Fruit fly (Drosophila melanogaster) whole organism, embryonic: ENCODE data around the gene CG6149.

ENCODE experiments used
- Aef1 ChIP-seq: fragments of 200-800 bp; sonication (Bioruptor generic); IDR thresholded peaks from 3 replicates; pipeline ENCODE4 v1.3.6; 2022; ENCODE audit warnings: missing biosample characterization, missing genetic modification characterization
- Awh ChIP-seq: fragments of 200-800 bp; sonication (Bioruptor generic); IDR thresholded peaks from 2 replicates; pipeline ENCODE4, ENCODE4 v1.3.6; 2022; ENCODE audit warnings: missing biosample characterization, missing genetic modification characterization
- CG10267 ChIP-seq: fragments of 200-800 bp; sonication (Bioruptor generic); optimal IDR thresholded peaks from 2 replicates; lab custom pipeline; 2018; ENCODE audit warnings: missing biosample characterization, mild to moderate bottlenecking, missing genetic modification characterization, moderate library complexity
- CG10431 ChIP-seq: fragments of 200-800 bp; sonication (Bioruptor generic); optimal IDR thresholded peaks from 3 replicates; lab custom pipeline; 2018; ENCODE audit warnings: missing biosample characterization, mild to moderate bottlenecking, missing genetic modification characterization
- CG10565 ChIP-seq: fragments of 200-800 bp; sonication (Bioruptor generic); optimal IDR thresholded peaks from 3 replicates; lab custom pipeline; 2016; ENCODE audit warnings: missing biosample characterization, mild to moderate bottlenecking, missing genetic modification characterization
- CG11093 ChIP-seq: fragments of 200-800 bp; sonication (Bioruptor generic); IDR thresholded peaks from 3 replicates; pipeline ENCODE4 v1.3.6; 2022; ENCODE audit warnings: missing biosample characterization, missing genetic modification characterization
- CG11247 ChIP-seq: fragments of 200-800 bp; sonication (Bioruptor generic); IDR thresholded peaks from 2 replicates; pipeline ENCODE4 v1.3.6; 2022; ENCODE audit warnings: missing biosample characterization, missing genetic modification characterization
- CG12769 ChIP-seq: fragments of 200-800 bp; sonication (Bioruptor generic); optimal IDR thresholded peaks from 2 replicates; lab custom pipeline; 2019; ENCODE audit warnings: missing biosample characterization, mild to moderate bottlenecking, missing genetic modification characterization, moderate library complexity
- CG12942 ChIP-seq: fragments of 200-800 bp; sonication (Bioruptor generic); optimal IDR thresholded peaks from 3 replicates; lab custom pipeline; 2016; ENCODE audit warnings: missing biosample characterization, missing genetic modification characterization
- CG13624 ChIP-seq: fragments of 200-800 bp; sonication (Bioruptor generic); optimal IDR thresholded peaks from 2 replicates; lab custom pipeline; 2016; ENCODE audit warnings: missing biosample characterization, missing genetic modification characterization
- CG14050 ChIP-seq: fragments of 200-800 bp; sonication (Bioruptor generic); IDR thresholded peaks from 3 replicates; pipeline ENCODE4 v1.3.6; 2022; ENCODE audit warnings: missing biosample characterization, missing genetic modification characterization
- CG16813 ChIP-seq: fragments of 200-800 bp; sonication (Bioruptor generic); IDR thresholded peaks from 3 replicates; pipeline ENCODE4 v1.3.6; 2022; ENCODE audit warnings: missing biosample characterization, missing genetic modification characterization; ENCODE audit not compliant: partially characterized antibody
- CG17359 ChIP-seq: fragments of 200-800 bp; sonication (Bioruptor generic); optimal IDR thresholded peaks from 3 replicates; lab custom pipeline; 2018; ENCODE audit warnings: missing biosample characterization, mild to moderate bottlenecking, missing genetic modification characterization, moderate library complexity
- CG17802 ChIP-seq: fragments of 200-800 bp; sonication (Bioruptor generic); optimal IDR thresholded peaks from 2 replicates; lab custom pipeline; 2018; ENCODE audit warnings: missing biosample characterization, mild to moderate bottlenecking, missing genetic modification characterization, moderate library complexity
- CG18011 ChIP-seq: fragments of 200-800 bp; sonication (Bioruptor generic); optimal IDR thresholded peaks from 2 replicates; lab custom pipeline; 2017; ENCODE audit warnings: missing biosample characterization, missing genetic modification characterization, mild to moderate bottlenecking, moderate library complexity, missing genotype
- CG2120 ChIP-seq: fragments of 200-800 bp; sonication (Bioruptor generic); optimal IDR thresholded peaks from 3 replicates; lab custom pipeline; 2016; ENCODE audit warnings: missing biosample characterization, missing genetic modification characterization
- CG3726 ChIP-seq: fragments of 200-800 bp; sonication (Bioruptor generic); IDR thresholded peaks from 3 replicates; pipeline ENCODE4, ENCODE4 v1.3.6; 2022; ENCODE audit warnings: missing biosample characterization, missing genetic modification characterization
- CG4404 ChIP-seq: fragments of 200-800 bp; sonication (Bioruptor generic); IDR thresholded peaks from 2 replicates; pipeline ENCODE4 v1.3.6; 2022; ENCODE audit warnings: missing biosample characterization, missing genetic modification characterization
- CG4424 ChIP-seq: fragments of 200-800 bp; sonication (Bioruptor generic); optimal IDR thresholded peaks from 3 replicates; lab custom pipeline; 2016; ENCODE audit warnings: missing biosample characterization, missing genetic modification characterization
- CG6813 ChIP-seq: fragments of 200-800 bp; sonication (Bioruptor generic); optimal IDR thresholded peaks from 2 replicates; lab custom pipeline; 2017; ENCODE audit warnings: missing biosample characterization, missing genetic modification characterization, mild to moderate bottlenecking, moderate library complexity, missing genetic modification reagents
- CG7271 ChIP-seq: fragments of 200-800 bp; sonication (Bioruptor generic); optimal IDR thresholded peaks from 2 replicates; lab custom pipeline; 2018; ENCODE audit warnings: missing biosample characterization, mild to moderate bottlenecking, missing genetic modification characterization, moderate library complexity
- CG7372 ChIP-seq: fragments of 200-800 bp; sonication (Bioruptor generic); IDR thresholded peaks from 2 replicates; pipeline ENCODE4 v1.3.6; 2022; ENCODE audit warnings: missing biosample characterization, missing genetic modification characterization
- CG7839 ChIP-seq: fragments of 200-800 bp; sonication (Bioruptor generic); optimal IDR thresholded peaks from 3 replicates; lab custom pipeline; 2018; ENCODE audit warnings: missing biosample characterization, mild to moderate bottlenecking, missing genetic modification characterization, moderate library complexity
- CG8388 ChIP-seq: fragments of 200-800 bp; sonication (Bioruptor generic); optimal IDR thresholded peaks from 2 replicates; lab custom pipeline; 2019; ENCODE audit warnings: missing biosample characterization, mild to moderate bottlenecking, missing genetic modification characterization, moderate library complexity
- CHES-1-like ChIP-seq: fragments of 200-800 bp; sonication (Bioruptor generic); optimal IDR thresholded peaks from 2 replicates; lab custom pipeline; 2016; ENCODE audit warnings: missing biosample characterization, missing genetic modification characterization
- D19A ChIP-seq: fragments of 200-800 bp; optimal IDR thresholded peaks from 3 replicates; lab custom pipeline; 2019; ENCODE audit warnings: missing biosample characterization, mild to moderate bottlenecking, missing genetic modification characterization, moderate library complexity
- Dek ChIP-seq: fragments of 200-800 bp; sonication (Bioruptor generic); optimal IDR thresholded peaks from 3 replicates; lab custom pipeline; 2019; ENCODE audit warnings: missing biosample characterization, mild to moderate bottlenecking, missing genetic modification characterization, moderate library complexity
- E2f2 ChIP-seq: fragments of 200-800 bp; sonication (Bioruptor generic); IDR thresholded peaks from 2 replicates; pipeline ENCODE4 v1.3.6; 2022; ENCODE audit warnings: missing biosample characterization, missing genetic modification characterization
- Eip74EF ChIP-seq, 2 experiments: fragments of 200-800 bp in 1 of 2; fragments of >200 bp in 1 of 2; sonication (Bioruptor generic) in 1 of 2; optimal IDR thresholded peaks; 2 replicates each; lab custom pipeline; 2017 to 2019; ENCODE audit warnings: missing biosample characterization in 2 of 2, missing genetic modification characterization in 2 of 2, mild to moderate bottlenecking in 1 of 2, moderate library complexity in 1 of 2
- Fer3 ChIP-seq: fragments of 200-800 bp; sonication (Bioruptor generic); optimal IDR thresholded peaks from 2 replicates; lab custom pipeline; 2018; ENCODE audit warnings: missing biosample characterization, mild to moderate bottlenecking, missing genetic modification characterization, moderate library complexity
- GATAe ChIP-seq: fragments of 200-800 bp; sonication (Bioruptor generic); conservative IDR thresholded peaks from 2 replicates; pipeline ENCODE4 v1.3.6; 2022; ENCODE audit warnings: missing biosample characterization, missing genetic modification characterization
- Gsc ChIP-seq: fragments of 200-800 bp; sonication (Bioruptor generic); IDR thresholded peaks from 2 replicates; pipeline ENCODE4 v1.3.6; 2022; ENCODE audit warnings: missing biosample characterization, missing genetic modification characterization
- Gug ChIP-seq: fragments of 200-800 bp; sonication (Bioruptor generic); IDR thresholded peaks from 4 replicates; pipeline ENCODE4 v1.3.6; 2022; ENCODE audit warnings: missing biosample characterization, missing genetic modification characterization
- Med ChIP-seq: fragments of 200-800 bp; sonication (Bioruptor generic); peaks from one replicate; lab custom pipeline; 2016; ENCODE audit warnings: missing biosample characterization, missing genetic modification characterization, mild to moderate bottlenecking, inconsistent platforms, moderate library complexity
- Meics ChIP-seq: fragments of 200-800 bp; sonication (Bioruptor generic); optimal IDR thresholded peaks from 2 replicates; lab custom pipeline; 2017; ENCODE audit warnings: missing biosample characterization, mild to moderate bottlenecking, missing genetic modification characterization
- NfI ChIP-seq: fragments of 200-800 bp; sonication (Bioruptor generic); optimal IDR thresholded peaks from 3 replicates; lab custom pipeline; 2018; ENCODE audit warnings: missing biosample characterization, mild to moderate bottlenecking, missing genetic modification characterization, moderate library complexity
- Pdp1 ChIP-seq, 2 experiments: fragments of 200-800 bp; sonication (Bioruptor generic); optimal IDR thresholded peaks; 3 replicates each; lab custom pipeline; 2016; ENCODE audit warnings: missing biosample characterization in 2 of 2, missing genetic modification characterization in 2 of 2, mild to moderate bottlenecking in 1 of 2, moderate library complexity in 1 of 2
- Side ChIP-seq: fragments of 200-800 bp; sonication (Bioruptor generic); optimal IDR thresholded peaks from 2 replicates; lab custom pipeline; 2016; ENCODE audit warnings: missing biosample characterization, missing genetic modification characterization
- Xrp1 ChIP-seq: fragments of 200-800 bp; sonication (Bioruptor generic); IDR thresholded peaks from 2 replicates; pipeline ENCODE4 v1.3.6; 2022; ENCODE audit warnings: missing biosample characterization, missing genetic modification characterization
- aop ChIP-seq: fragments of 200-800 bp; sonication (Bioruptor generic); IDR thresholded peaks from 2 replicates; pipeline ENCODE4 v1.3.6; 2022; ENCODE audit warnings: missing biosample characterization, missing genetic modification characterization
- az2 ChIP-seq: fragments of 200-800 bp; sonication (Bioruptor generic); optimal IDR thresholded peaks from 3 replicates; lab custom pipeline; 2016; ENCODE audit warnings: missing biosample characterization, missing genetic modification characterization
- br ChIP-seq: fragments of >200 bp; optimal IDR thresholded peaks from 2 replicates; lab custom pipeline; 2017
- danr ChIP-seq: fragments of 200-800 bp; sonication (Bioruptor generic); IDR thresholded peaks from 2 replicates; pipeline ENCODE4 v1.3.6; 2022; ENCODE audit warnings: missing biosample characterization, missing genetic modification characterization
- dm ChIP-seq: fragments of 200-800 bp; sonication (Bioruptor generic); optimal IDR thresholded peaks from 3 replicates; lab custom pipeline; 2016; ENCODE audit warnings: missing biosample characterization, missing genetic modification characterization
- dmrt99B ChIP-seq: fragments of 200-800 bp; sonication (Bioruptor generic); optimal IDR thresholded peaks from 2 replicates; lab custom pipeline; 2018; ENCODE audit warnings: missing biosample characterization, mild to moderate bottlenecking, missing genetic modification characterization, moderate library complexity
- gt ChIP-seq: fragments of 200-800 bp; sonication (Bioruptor generic); IDR thresholded peaks from 2 replicates; pipeline ENCODE4 v1.3.6; 2022; ENCODE audit warnings: missing biosample characterization, missing genetic modification characterization
- nerfin-1 ChIP-seq: fragments of 200-800 bp; sonication (Bioruptor generic); optimal IDR thresholded peaks from 3 replicates; lab custom pipeline; 2019; ENCODE audit warnings: missing biosample characterization, mild to moderate bottlenecking, missing genetic modification characterization, moderate library complexity
- peb ChIP-seq: fragments of 200-800 bp; sonication (Bioruptor generic); IDR thresholded peaks from 2 replicates; pipeline ENCODE4 v1.3.6; 2022; ENCODE audit warnings: missing biosample characterization, missing genetic modification characterization
- pros ChIP-seq: fragments of 200-800 bp; sonication (Bioruptor generic); optimal IDR thresholded peaks from 3 replicates; lab custom pipeline; 2019; ENCODE audit warnings: missing biosample characterization, mild to moderate bottlenecking, missing genetic modification characterization, moderate library complexity
- scrt ChIP-seq: fragments of 200-800 bp; sonication (Bioruptor generic); optimal IDR thresholded peaks from 2 replicates; lab custom pipeline; 2018; ENCODE audit warnings: missing biosample characterization, mild to moderate bottlenecking, missing genetic modification characterization, moderate library complexity
- slbo ChIP-seq: fragments of 200-800 bp; sonication (Bioruptor generic); IDR thresholded peaks from 2 replicates; pipeline ENCODE4 v1.3.6; 2022; ENCODE audit warnings: missing biosample characterization, missing genetic modification characterization
- tup ChIP-seq: fragments of 200-800 bp; sonication (Bioruptor generic); optimal IDR thresholded peaks from 2 replicates; lab custom pipeline; 2016; ENCODE audit warnings: missing biosample characterization, mild to moderate bottlenecking, missing genetic modification characterization, moderate library complexity
- vvl ChIP-seq: fragments of 200-800 bp; sonication (Bioruptor generic); IDR thresholded peaks from 2 replicates; pipeline ENCODE4 v1.3.6; 2022; ENCODE audit warnings: missing biosample characterization, missing genetic modification characterization

CG6149 gene

dm6 chr3L:11402305-11402704 lies 33.0 kb downstream of the CG6149 start (continued):
- TF ChIP-seq az2 (GFP tag; lab: Kevin White, UChicago) (no peak), dm (GFP tag; lab: Kevin White, UChicago) (no peak), CG11247 (GFP tag; lab: Robert Waterston, UW) (0 out of 2 replicates have a peak, but pooled peaks have one; percentile 10), CG7271 (tag; lab: Kevin White, UChicago) (no peak), Dek (tag; lab: Kevin White, UChicago) (no peak), Gsc (no peak), Meics (peak; percentile 47), CG6813 (GFP tag; lab: Kevin White, UChicago) (peak; percentile 28), CG11093 (no peak), CG10565 (GFP tag; lab: Kevin White, UChicago) (no peak), Aef1 (peak; percentile 50; the same call in 2 of the 3 replicates), CG12769 (tag; lab: Kevin White, UChicago) (peak; percentile 56), Awh (GFP tag; lab: Robert Waterston, UW) (no peak), br (lab: Kevin White, UChicago) (no peak), E2f2 (no peak), CG16813 (GFP tag; lab: Robert Waterston, UW) (no peak), danr (GFP tag; lab: Robert Waterston, UW) (no peak), nerfin-1 (tag; lab: Kevin White, UChicago) (no peak), CG4404 (GFP tag; lab: Robert Waterston, UW) (0 out of 2 replicates have a peak, but pooled peaks have one; percentile 19), CG12942 (no peak), D19A (tag; lab: Kevin White, UChicago) (peak; percentile 9), CG10431 (GFP tag; lab: Kevin White, UChicago) (no peak), CG3726 (GFP tag; lab: Robert Waterston, UW) (no peak), gt (no peak), CG7839 (tag; lab: Kevin White, UChicago) (peak; percentile 9), scrt (GFP tag; lab: Kevin White, UChicago) (peak; percentile 74), aop (GFP tag; lab: Robert Waterston, UW) (no peak), GATAe (no peak), CG2120 (peak; percentile 66), Side (GFP tag; lab: Kevin White, UChicago) (no peak), CG17802 (tag; lab: Kevin White, UChicago) (no peak), vvl (peak; percentile 49; the same call in 1 of the 2 replicates), NfI (peak; percentile 20), Fer3 (tag; lab: Kevin White, UChicago) (peak; percentile 55), CG8388 (peak; percentile 1), CHES-1-like (GFP tag; lab: Kevin White, UChicago) (no peak), peb (GFP tag; lab: Robert Waterston, UW) (peak; percentile 38; the same call in 1 of the 2 replicates), CG10267 (tag; lab: Kevin White, UChicago) (no peak), Eip74EF (GFP tag; optimal IDR thresholded peaks at IDR 0.05; lab: Kevin White, UChicago) (no peak)

dm6 chr3L:11400673-11401186 lies 34.5 kb downstream of the CG6149 start:
- TF ChIP-seq Xrp1 (GFP tag; lab: Robert Waterston, UW) (peak; percentile 47; the same call in 1 of the 2 replicates), CG4424 (no peak), CG17359 (no peak), slbo (GFP tag; lab: Robert Waterston, UW) (peak; percentile 45), Gug (GFP tag; lab: Robert Waterston, UW) (no peak), pros (peak; percentile 98), dmrt99B (peak; percentile 55), tup (GFP tag; lab: Kevin White, UChicago) (no peak), CG7372 (GFP tag; lab: Robert Waterston, UW) (no peak), Pdp1 (GFP tag; optimal IDR thresholded peaks at IDR 0.05; lab: Kevin White, UChicago) (peak in 1 of 2 experiments; percentile 48), CG13624 (GFP tag; lab: Kevin White, UChicago) (peak; percentile 54), CG18011 (GFP tag; lab: Kevin White, UChicago) (no peak), Med (peak; percentile 64), CG14050 (no peak)
